Worm (Caenorhabditis elegans) whole organism, L2 larva: ENCODE data around the gene fip-3.

Source experiments
- blmp-1 ChIP-seq: sonication (generic microtip); optimal IDR thresholded peaks from 2 replicates; lab custom pipeline; 2017; ENCODE audit warnings: missing genetic modification characterization, mild to moderate bottlenecking, missing compliant biosample characterization, antibody characterized with exemption, moderate library complexity; ENCODE audit not compliant: insufficient read depth
- egl-27 ChIP-seq: sonication (generic microtip); optimal IDR thresholded peaks from 3 replicates; lab custom pipeline; 2017; ENCODE audit warnings: missing biosample characterization, missing genetic modification reagents, missing genetic modification characterization
- lin-13 ChIP-seq: fragments of 150-350 bp; optimal IDR thresholded peaks from 2 replicates; lab custom pipeline; 2014; ENCODE audit warnings: missing biosample characterization, missing genetic modification reagents, missing genetic modification characterization
- lsy-2 ChIP-seq, 2 experiments: fragments of 150-350 bp in 1 of 2; sonication (generic microtip) in 1 of 2; optimal IDR thresholded peaks; 2 replicates each; lab custom pipeline; 2014 to 2017; ENCODE audit warnings: missing biosample characterization in 2 of 2, missing genetic modification characterization in 2 of 2
- mab-5 ChIP-seq: fragments of 150-350 bp; optimal IDR thresholded peaks from 2 replicates; lab custom pipeline; 2014; ENCODE audit warnings: missing biosample characterization, missing genetic modification characterization
- mdl-1 ChIP-seq, 2 experiments: fragments of 150-350 bp in 1 of 2; sonication (generic microtip) in 1 of 2; optimal IDR thresholded peaks; 2 replicates each; lab custom pipeline; 2017; ENCODE audit warnings: missing biosample characterization in 2 of 2, missing genetic modification characterization in 2 of 2
- nhr-12 ChIP-seq: fragments of 150-350 bp; optimal IDR thresholded peaks from 2 replicates; lab custom pipeline; 2014; ENCODE audit warnings: missing biosample characterization, missing genetic modification characterization
- skn-1 ChIP-seq: sonication (generic microtip); optimal IDR thresholded peaks from 2 replicates; lab custom pipeline; 2017; ENCODE audit warnings: missing biosample characterization, missing genetic modification characterization
- sma-3 ChIP-seq: sonication (generic microtip); optimal IDR thresholded peaks from 2 replicates; lab custom pipeline; 2016; ENCODE audit warnings: missing genetic modification reagents, missing genetic modification characterization, missing compliant biosample characterization
- sma-9 ChIP-seq, 2 experiments: fragments of 150-350 bp in 1 of 2; sonication (generic microtip) in 1 of 2; optimal IDR thresholded peaks; 2 replicates each; lab custom pipeline; 2014 to 2016; ENCODE audit warnings: missing genetic modification characterization in 2 of 2, mild to moderate bottlenecking in 1 of 2, missing biosample characterization in 1 of 2, missing compliant biosample characterization in 1 of 2, missing genetic modification reagents in 1 of 2, moderate library complexity in 1 of 2
- unc-62 ChIP-seq: fragments of 150-350 bp; optimal IDR thresholded peaks from 2 replicates; lab custom pipeline; 2014; ENCODE audit warnings: missing biosample characterization, missing genetic modification reagents, missing genetic modification characterization

DNA sequence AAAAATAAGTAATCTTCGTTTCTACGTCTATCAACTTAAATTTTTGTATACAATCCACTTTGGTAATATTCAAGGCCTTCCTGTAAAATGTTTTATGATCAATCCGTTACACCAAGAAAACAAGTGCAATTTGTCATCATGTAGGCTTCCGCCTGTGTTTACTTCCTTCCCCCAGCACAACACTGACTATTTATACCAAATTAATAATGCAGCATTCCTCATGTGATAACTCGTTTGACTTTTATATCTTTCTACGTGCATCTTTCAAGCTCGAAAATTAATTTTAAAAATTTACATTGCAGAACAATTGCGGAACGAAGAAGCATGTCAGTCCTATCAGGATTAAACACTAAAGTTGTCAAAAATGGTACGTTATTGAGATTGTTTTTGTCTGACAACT lies 34.8 kb downstream of the fip-3 start, which contains the start of gene gsto-2:
- TF ChIP-seq blmp-1 (tag; lab: Kevin White, UChicago), result no peak
- no peak for TF ChIP-seq lsy-2 (tag; optimal IDR thresholded peaks at IDR 0.05; lab: Kevin White, UChicago)
- TF ChIP-seq sma-9 (GFP tag; optimal IDR thresholded peaks at IDR 0.05; lab: Kevin White, UChicago), result no peak
- TF ChIP-seq sma-9 (tag; optimal IDR thresholded peaks at IDR 0.05; lab: Kevin White, UChicago), result no peak
- TF ChIP-seq sma-3 (GFP tag; lab: Kevin White, UChicago), result no peak
- TF ChIP-seq skn-1 (tag; lab: Kevin White, UChicago), result no peak
- TF ChIP-seq nhr-12 (tag; lab: Kevin White, UChicago), result no peak
- TF ChIP-seq egl-27, result no peak
- no peak for TF ChIP-seq unc-62 (GFP tag; lab: Kevin White, UChicago)
- no peak for TF ChIP-seq mab-5
- no peak for TF ChIP-seq mdl-1 (tag; optimal IDR thresholded peaks at IDR 0.05; lab: Kevin White, UChicago)
- no peak for TF ChIP-seq lin-13
